Fruit fly (Drosophila melanogaster) whole organism, embryonic: ENCODE measurements around the gene SppL.

Experiments
- Ada2b ChIP-seq: fragments of 200-800 bp; sonication (Bioruptor generic); IDR thresholded peaks from 2 replicates; pipeline ENCODE4 v1.3.6; 2022; ENCODE audit warnings: missing biosample characterization, missing genetic modification characterization
- CG10209 ChIP-seq: fragments of 200-800 bp; sonication (Bioruptor generic); optimal IDR thresholded peaks from 3 replicates; lab custom pipeline; 2017; ENCODE audit warnings: missing biosample characterization, mild to moderate bottlenecking, missing genetic modification characterization, missing genetic modification reagents
- CG10654 ChIP-seq: fragments of 200-800 bp; sonication (Bioruptor generic); optimal IDR thresholded peaks from 2 replicates; lab custom pipeline; 2016; ENCODE audit warnings: missing biosample characterization, missing genetic modification characterization
- CG11247 ChIP-seq: fragments of 200-800 bp; sonication (Bioruptor generic); IDR thresholded peaks from 2 replicates; pipeline ENCODE4 v1.3.6; 2022; ENCODE audit warnings: missing biosample characterization, missing genetic modification characterization
- CG11696 ChIP-seq: fragments of 200-800 bp; sonication (Bioruptor generic); IDR thresholded peaks from 2 replicates; pipeline ENCODE4 v1.3.6; 2022; ENCODE audit warnings: missing biosample characterization, missing genetic modification characterization
- CG13894 ChIP-seq: fragments of 200-800 bp; sonication (Bioruptor generic); optimal IDR thresholded peaks from 3 replicates; lab custom pipeline; 2018; ENCODE audit warnings: missing biosample characterization, mild to moderate bottlenecking, missing genetic modification characterization, moderate library complexity
- CG16779 ChIP-seq: fragments of 200-800 bp; sonication (Bioruptor generic); IDR thresholded peaks from 2 replicates; pipeline ENCODE4 v1.3.6; 2022; ENCODE audit warnings: missing biosample characterization, missing genetic modification characterization
- CG17186 ChIP-seq: fragments of 200-800 bp; sonication (Bioruptor generic); optimal IDR thresholded peaks from 3 replicates; lab custom pipeline; 2017; ENCODE audit warnings: missing biosample characterization, missing genetic modification reagents, missing genetic modification characterization
- CG17802 ChIP-seq: fragments of 200-800 bp; sonication (Bioruptor generic); optimal IDR thresholded peaks from 2 replicates; lab custom pipeline; 2018; ENCODE audit warnings: missing biosample characterization, mild to moderate bottlenecking, missing genetic modification characterization, moderate library complexity
- CG17829 ChIP-seq: fragments of 200-800 bp; optimal IDR thresholded peaks from 2 replicates; lab custom pipeline; 2019; ENCODE audit warnings: missing biosample characterization, mild to moderate bottlenecking, missing genetic modification characterization, moderate library complexity
- CG18764 ChIP-seq: fragments of 200-800 bp; sonication (Bioruptor generic); optimal IDR thresholded peaks from 3 replicates; lab custom pipeline; 2016; ENCODE audit warnings: missing biosample characterization, missing genetic modification characterization
- CG2712 ChIP-seq: fragments of 200-800 bp; optimal IDR thresholded peaks from 3 replicates; lab custom pipeline; 2019; ENCODE audit warnings: missing biosample characterization, mild to moderate bottlenecking, missing genetic modification characterization, moderate library complexity
- CG32772 ChIP-seq: fragments of 200-800 bp; sonication (Bioruptor generic); IDR thresholded peaks from 2 replicates; pipeline ENCODE4 v1.3.6; 2022; ENCODE audit warnings: missing biosample characterization, missing genetic modification characterization
- CG6175 ChIP-seq: fragments of 200-800 bp; sonication (Bioruptor generic); IDR thresholded peaks from 3 replicates; pipeline ENCODE4 v1.3.6; 2022; ENCODE audit warnings: missing biosample characterization, missing genetic modification characterization
- CG6254 ChIP-seq: fragments of 200-800 bp; sonication (Bioruptor generic); optimal IDR thresholded peaks from 3 replicates; lab custom pipeline; 2017; ENCODE audit warnings: mild to moderate bottlenecking, missing biosample characterization, missing genetic modification reagents, missing genetic modification characterization
- CG9876 ChIP-seq: fragments of 200-800 bp; sonication (Bioruptor generic); optimal IDR thresholded peaks from 2 replicates; lab custom pipeline; 2016; ENCODE audit warnings: missing biosample characterization, missing genetic modification characterization
- Dref ChIP-seq: fragments of 200-800 bp; sonication (Bioruptor generic); IDR thresholded peaks from 2 replicates; pipeline ENCODE4 v1.3.6; 2022; ENCODE audit warnings: missing biosample characterization, missing genetic modification characterization
- ERR ChIP-seq: fragments of 200-800 bp; sonication (Bioruptor generic); optimal IDR thresholded peaks from 2 replicates; lab custom pipeline; 2016; ENCODE audit warnings: missing biosample characterization, missing genetic modification characterization
- Eip74EF ChIP-seq, 2 experiments: fragments of 200-800 bp in 1 of 2; fragments of >200 bp in 1 of 2; sonication (Bioruptor generic) in 1 of 2; optimal IDR thresholded peaks; 2 replicates each; lab custom pipeline; 2017 to 2019; ENCODE audit warnings: missing biosample characterization in 2 of 2, missing genetic modification characterization in 2 of 2, mild to moderate bottlenecking in 1 of 2, moderate library complexity in 1 of 2
- Ets65A ChIP-seq: fragments of 200-800 bp; sonication (Bioruptor generic); peaks from one replicate; lab custom pipeline; 2016; ENCODE audit warnings: missing biosample characterization, missing genetic modification characterization
- Fer1 ChIP-seq: fragments of 200-800 bp; sonication (Bioruptor generic); optimal IDR thresholded peaks from 2 replicates; lab custom pipeline; 2017; ENCODE audit warnings: missing biosample characterization, mild to moderate bottlenecking, missing genetic modification characterization
- Fer3 ChIP-seq: fragments of 200-800 bp; sonication (Bioruptor generic); optimal IDR thresholded peaks from 2 replicates; lab custom pipeline; 2018; ENCODE audit warnings: missing biosample characterization, mild to moderate bottlenecking, missing genetic modification characterization, moderate library complexity
- HmgD ChIP-seq: fragments of 200-800 bp; sonication (Bioruptor generic); optimal IDR thresholded peaks from 3 replicates; lab custom pipeline; 2016; ENCODE audit warnings: missing biosample characterization, missing genetic modification characterization
- Hmx ChIP-seq: fragments of 200-800 bp; sonication (Bioruptor generic); optimal IDR thresholded peaks from 2 replicates; lab custom pipeline; 2016; ENCODE audit warnings: missing biosample characterization, missing genetic modification characterization
- Hsf ChIP-seq: fragments of 200-800 bp; sonication (Bioruptor generic); optimal IDR thresholded peaks from 3 replicates; lab custom pipeline; 2016; ENCODE audit warnings: missing biosample characterization, missing genetic modification characterization
- Neu2 ChIP-seq: fragments of 200-800 bp; sonication (Bioruptor generic); optimal IDR thresholded peaks from 3 replicates; lab custom pipeline; 2016; ENCODE audit warnings: missing biosample characterization, missing genetic modification characterization, borderline replicate concordance
- Nf-YC ChIP-seq: fragments of 200-800 bp; optimal IDR thresholded peaks from 3 replicates; lab custom pipeline; 2019; ENCODE audit warnings: missing biosample characterization, mild to moderate bottlenecking, missing genetic modification characterization, moderate library complexity
- Opbp ChIP-seq: fragments of 200-800 bp; sonication (Bioruptor generic); IDR thresholded peaks from 3 replicates; pipeline ENCODE4 v1.3.6; 2022; ENCODE audit warnings: missing biosample characterization, missing genetic modification characterization; ENCODE audit not compliant: partially characterized antibody
- Poxn ChIP-seq: fragments of 200-800 bp; sonication (Bioruptor generic); IDR thresholded peaks from 2 replicates; pipeline ENCODE4 v1.3.6; 2022; ENCODE audit warnings: missing biosample characterization, missing genetic modification characterization
- Ssrp ChIP-seq: fragments of 200-800 bp; sonication (Bioruptor generic); optimal IDR thresholded peaks from 2 replicates; lab custom pipeline; 2018; ENCODE audit warnings: missing biosample characterization, mild to moderate bottlenecking, missing genetic modification characterization, moderate library complexity
- bsh ChIP-seq, 2 experiments: fragments of 200-800 bp; sonication (Bioruptor generic); optimal IDR thresholded peaks; 2 replicates each; lab custom pipeline; 2017 to 2018; ENCODE audit warnings: mild to moderate bottlenecking in 2 of 2, missing biosample characterization in 2 of 2, missing genetic modification characterization in 2 of 2, moderate library complexity in 1 of 2
- cad ChIP-seq: fragments of >200 bp; optimal IDR thresholded peaks from 2 replicates; lab custom pipeline; 2017; ENCODE audit warnings: missing biosample characterization, missing genetic modification characterization
- caup ChIP-seq: fragments of 200-800 bp; sonication (Bioruptor generic); optimal IDR thresholded peaks from 3 replicates; lab custom pipeline; 2017; ENCODE audit warnings: missing biosample characterization, mild to moderate bottlenecking, missing genetic modification characterization, moderate library complexity; ENCODE audit not compliant: severe bottlenecking
- crc ChIP-seq: fragments of 200-800 bp; sonication (Bioruptor generic); optimal IDR thresholded peaks from 2 replicates; lab custom pipeline; 2016; ENCODE audit warnings: missing biosample characterization, missing genetic modification characterization
- en ChIP-seq: fragments of 200-800 bp; sonication (Bioruptor generic); optimal IDR thresholded peaks from 2 replicates; lab custom pipeline; 2016; ENCODE audit warnings: missing biosample characterization, missing genetic modification characterization
- esg ChIP-seq: fragments of 200-800 bp; sonication (Bioruptor generic); conservative IDR thresholded peaks from 2 replicates; pipeline ENCODE4 v1.3.6; 2022; ENCODE audit warnings: missing biosample characterization, missing genetic modification characterization
- ftz-f1 ChIP-seq: fragments of 200-800 bp; sonication (Bioruptor generic); optimal IDR thresholded peaks from 2 replicates; lab custom pipeline; 2016; ENCODE audit warnings: missing biosample characterization, missing genetic modification characterization
- fu2 ChIP-seq: fragments of 200-800 bp; sonication (Bioruptor generic); optimal IDR thresholded peaks from 2 replicates; lab custom pipeline; 2016; ENCODE audit warnings: missing biosample characterization, missing genetic modification characterization
- jumu ChIP-seq: fragments of 200-800 bp; sonication (Bioruptor generic); optimal IDR thresholded peaks from 3 replicates; lab custom pipeline; 2016; ENCODE audit warnings: missing biosample characterization, missing genetic modification characterization
- luna ChIP-seq: fragments of 200-800 bp; sonication (Bioruptor generic); optimal IDR thresholded peaks from 2 replicates; lab custom pipeline; 2016; ENCODE audit warnings: missing biosample characterization, missing genetic modification characterization
- oc ChIP-seq: fragments of 200-800 bp; sonication (Bioruptor generic); optimal IDR thresholded peaks from 2 replicates; lab custom pipeline; 2018; ENCODE audit warnings: missing biosample characterization, mild to moderate bottlenecking, missing genetic modification characterization, moderate library complexity
- pho ChIP-seq: fragments of 200-800 bp; sonication (Bioruptor generic); optimal IDR thresholded peaks from 2 replicates; lab custom pipeline; 2016; ENCODE audit warnings: missing biosample characterization, missing genetic modification characterization
- row ChIP-seq: fragments of 200-800 bp; sonication (Bioruptor generic); IDR thresholded peaks from 3 replicates; pipeline ENCODE4 v1.3.6; 2022; ENCODE audit warnings: missing biosample characterization, missing genetic modification characterization
- slbo ChIP-seq: fragments of 200-800 bp; sonication (Bioruptor generic); IDR thresholded peaks from 2 replicates; pipeline ENCODE4 v1.3.6; 2022; ENCODE audit warnings: missing biosample characterization, missing genetic modification characterization
- slou ChIP-seq: fragments of 200-800 bp; sonication (Bioruptor generic); optimal IDR thresholded peaks from 3 replicates; lab custom pipeline; 2016; ENCODE audit warnings: missing biosample characterization, missing genetic modification characterization
- sna ChIP-seq: fragments of 200-800 bp; sonication (Bioruptor generic); IDR thresholded peaks from 2 replicates; pipeline ENCODE4 v1.3.6; 2022; ENCODE audit warnings: missing biosample characterization, missing genetic modification characterization; ENCODE audit not compliant: partially characterized antibody
- toy ChIP-seq: fragments of 200-800 bp; sonication (Bioruptor generic); IDR thresholded peaks from 2 replicates; pipeline ENCODE4 v1.3.6; 2022; ENCODE audit warnings: missing biosample characterization, missing genetic modification characterization
- usp ChIP-seq: fragments of >200 bp; optimal IDR thresholded peaks from 2 replicates; lab custom pipeline; 2017; ENCODE audit warnings: missing biosample characterization, missing genetic modification characterization
- zfh1 ChIP-seq: fragments of 200-800 bp; sonication (Bioruptor generic); IDR thresholded peaks from 3 replicates; pipeline ENCODE4 v1.3.6; 2022; ENCODE audit warnings: missing biosample characterization, missing genetic modification characterization
- zfh2 ChIP-seq: fragments of 200-800 bp; sonication (Bioruptor generic); optimal IDR thresholded peaks from 2 replicates; lab custom pipeline; 2016; ENCODE audit warnings: missing biosample characterization, missing genetic modification characterization

The SppL gene

dm6 chr3R:25880971-25881809 lies 594 bp upstream of the SppL start, which contains the start of gene Tsp96F (continued):
- TF ChIP-seq Neu2 (GFP tag; lab: Kevin White, UChicago), result no peak
- TF ChIP-seq usp (GFP tag; lab: Kevin White, UChicago), result no peak
- no peak for TF ChIP-seq CG11696 (GFP tag; lab: Robert Waterston, UW)
- TF ChIP-seq Ets65A (GFP tag; lab: Kevin White, UChicago), result no peak
- no peak for TF ChIP-seq ftz-f1 (GFP tag; lab: Kevin White, UChicago)
- no peak for TF ChIP-seq slbo (GFP tag; lab: Robert Waterston, UW)
- TF ChIP-seq CG32772 (GFP tag; lab: Robert Waterston, UW), result no peak
- no peak for TF ChIP-seq oc (tag; lab: Kevin White, UChicago)
- TF ChIP-seq crc (GFP tag; lab: Kevin White, UChicago), result no peak
- TF ChIP-seq CG6175 (GFP tag; lab: Robert Waterston, UW), result no peak
- TF ChIP-seq CG17802 (tag; lab: Kevin White, UChicago), result no peak
- TF ChIP-seq zfh2 (GFP tag; lab: Kevin White, UChicago), result no peak
- peak in 1 of 2 experiments; percentile 22 for TF ChIP-seq bsh (GFP tag; optimal IDR thresholded peaks at IDR 0.05; lab: Kevin White, UChicago)
- TF ChIP-seq Hsf (GFP tag; lab: Kevin White, UChicago), result no peak
- TF ChIP-seq CG18764 (GFP tag; lab: Kevin White, UChicago), result no peak
- no peak for TF ChIP-seq Eip74EF (GFP tag; optimal IDR thresholded peaks at IDR 0.05; lab: Kevin White, UChicago)
- no peak for TF ChIP-seq CG13894
- no peak for TF ChIP-seq Ada2b
- peak; percentile 7 for TF ChIP-seq CG2712 (tag; lab: Kevin White, UChicago)
- 0 out of 2 replicates have a peak, but pooled peaks have one; percentile 0 for TF ChIP-seq sna (GFP tag; lab: Robert Waterston, UW)
- no peak for TF ChIP-seq CG16779 (GFP tag; lab: Robert Waterston, UW)
- peak; percentile 80 for TF ChIP-seq Dref (GFP tag; lab: Robert Waterston, UW)
- no peak for TF ChIP-seq Nf-YC
- no peak for TF ChIP-seq CG11247 (GFP tag; lab: Robert Waterston, UW)
- TF ChIP-seq Fer3, result no peak
- no peak for TF ChIP-seq pho
- TF ChIP-seq caup (GFP tag; lab: Kevin White, UChicago), result no peak
- no peak for TF ChIP-seq fu2 (GFP tag; lab: Kevin White, UChicago)
- TF ChIP-seq CG10654 (GFP tag; lab: Kevin White, UChicago), result no peak
- no peak for TF ChIP-seq toy (GFP tag; lab: Robert Waterston, UW)
- TF ChIP-seq Opbp (GFP tag; lab: Robert Waterston, UW), result no peak; the same call in none of the 3 replicates
- no peak for TF ChIP-seq CG6254 (GFP tag; lab: Kevin White, UChicago)
- TF ChIP-seq row, result peak; percentile 43; the same call in 2 of the 3 replicates
- TF ChIP-seq slou (GFP tag; lab: Kevin White, UChicago), result no peak
- no peak for TF ChIP-seq cad (GFP tag; lab: Kevin White, UChicago)
- TF ChIP-seq CG17829 (tag; lab: Kevin White, UChicago), result peak; percentile 4
- no peak for TF ChIP-seq ERR (GFP tag; lab: Kevin White, UChicago)
- no peak for TF ChIP-seq en (GFP tag; lab: Kevin White, UChicago)
- no peak for TF ChIP-seq CG9876 (GFP tag; lab: Kevin White, UChicago)
- TF ChIP-seq Poxn, result no peak
- no peak for TF ChIP-seq Ssrp (tag; lab: Kevin White, UChicago)
- no peak for TF ChIP-seq esg
- TF ChIP-seq zfh1 (GFP tag; lab: Robert Waterston, UW), result no peak
- no peak for TF ChIP-seq Fer1 (GFP tag; lab: Kevin White, UChicago)
- TF ChIP-seq jumu (GFP tag; lab: Kevin White, UChicago), result no peak
- no peak for TF ChIP-seq luna
- TF ChIP-seq Hmx (GFP tag; lab: Kevin White, UChicago), result no peak
- no peak for TF ChIP-seq CG17186 (GFP tag; lab: Kevin White, UChicago)
- no peak for TF ChIP-seq CG10209 (GFP tag; lab: Kevin White, UChicago)
- peak; percentile 53 for TF ChIP-seq HmgD (GFP tag; lab: Kevin White, UChicago)
